Fruit fly (Drosophila melanogaster): ENCODE results near the gene CG17544.
A peak's percentile ranks its signal among the peaks of the same experiment; 100 is the strongest.

The CG17544 gene

DNA sequence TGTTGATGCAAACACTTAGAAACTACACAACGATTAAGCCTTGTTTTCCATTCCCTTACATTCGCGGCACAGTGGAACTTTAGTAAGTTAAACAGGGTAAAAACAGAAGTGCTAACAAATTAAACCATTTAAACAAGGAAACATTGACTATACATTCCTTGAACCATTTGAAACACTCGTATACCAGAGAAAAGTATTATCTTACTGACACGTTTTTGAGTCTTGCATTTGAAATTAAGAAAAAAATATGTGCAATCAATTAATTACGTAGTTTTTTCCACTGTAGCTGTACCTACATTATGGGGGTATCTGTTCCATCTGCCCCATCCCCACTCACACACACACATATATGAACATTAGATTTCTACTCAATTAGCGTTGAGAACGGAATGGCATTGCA lies 35.0 kb upstream of the CG17544 start (continued):
- no peak for TF ChIP-seq CG32767 (GFP tag; IDR thresholded peaks at IDR 0.05)
- TF ChIP-seq CG18599 (GFP tag; optimal IDR thresholded peaks at IDR 0.05) = peak; percentile 40
- TF ChIP-seq H15 (GFP tag; IDR thresholded peaks at IDR 0.05) = no peak
- TF ChIP-seq yki (optimal IDR thresholded peaks at IDR 0.05) = no peak
- TF ChIP-seq row (GFP tag; IDR thresholded peaks at IDR 0.05) = peak; percentile 75
- peak; percentile 32 for TF ChIP-seq PHDP (tag; optimal IDR thresholded peaks at IDR 0.05)
- TF ChIP-seq CG31388 (GFP tag; optimal IDR thresholded peaks at IDR 0.05) = no peak
- peak; percentile 23 for TF ChIP-seq CG3281 (GFP tag; optimal IDR thresholded peaks at IDR 0.05)
- TF ChIP-seq CHES-1-like (GFP tag; optimal IDR thresholded peaks at IDR 0.05) = no peak
- TF ChIP-seq Asciz (GFP tag; optimal IDR thresholded peaks at IDR 0.05) = no peak
- TF ChIP-seq CG2678 (tag; optimal IDR thresholded peaks at IDR 0.05) = peak; percentile 50
- no peak for TF ChIP-seq Dref (GFP tag; IDR thresholded peaks at IDR 0.05)
- TF ChIP-seq salm (tag; optimal IDR thresholded peaks at IDR 0.05) = no peak
- no peak for TF ChIP-seq hbn (GFP tag; IDR thresholded peaks at IDR 0.05; ENCODE audit: partially characterized antibody)
- TF ChIP-seq Hmx (GFP tag; optimal IDR thresholded peaks at IDR 0.05) = no peak
- no peak for TF ChIP-seq CG9932 (GFP tag; IDR thresholded peaks at IDR 0.05)
- TF ChIP-seq CG4707 (GFP tag; optimal IDR thresholded peaks at IDR 0.05) = peak; percentile 46
- TF ChIP-seq CG8924 (tag; optimal IDR thresholded peaks at IDR 0.05) = peak; percentile 7
- TF ChIP-seq D (optimal IDR thresholded peaks at IDR 0.05) = no peak
- peak; percentile 14 for TF ChIP-seq D (GFP tag; optimal IDR thresholded peaks at IDR 0.05)
- peak; percentile 14 for TF ChIP-seq Blimp-1 (GFP tag; optimal IDR thresholded peaks at IDR 0.05)
- TF ChIP-seq BEAF-32 (GFP tag; optimal IDR thresholded peaks at IDR 0.05) = no peak
- peak; percentile 32 for TF ChIP-seq CG2120 (GFP tag; optimal IDR thresholded peaks at IDR 0.05)
- no peak for TF ChIP-seq knrl (GFP tag; IDR thresholded peaks at IDR 0.05; ENCODE audit: partially characterized antibody)
- TF ChIP-seq CG17385 (GFP tag; optimal IDR thresholded peaks at IDR 0.05) = peak; percentile 10
- peak; percentile 34 for TF ChIP-seq CG10543 (GFP tag; optimal IDR thresholded peaks at IDR 0.05)
- peak; percentile 4 for TF ChIP-seq CG30403 (GFP tag; optimal IDR thresholded peaks at IDR 0.05)
- TF ChIP-seq dmrt99B (tag; optimal IDR thresholded peaks at IDR 0.05) = peak; percentile 18
- TF ChIP-seq caup (GFP tag; optimal IDR thresholded peaks at IDR 0.05; ENCODE audit: severe bottlenecking) = peak; percentile 11
- peak; percentile 33 for TF ChIP-seq CG6813 (GFP tag; optimal IDR thresholded peaks at IDR 0.05)
- peak; percentile 10 for TF ChIP-seq CG11504 (tag; optimal IDR thresholded peaks at IDR 0.05)
- TF ChIP-seq Sox100B (GFP tag; optimal IDR thresholded peaks at IDR 0.05) = peak; percentile 4
- TF ChIP-seq CG2712 (tag; optimal IDR thresholded peaks at IDR 0.05) = peak; percentile 39
- peak; percentile 11 for TF ChIP-seq sug (tag; optimal IDR thresholded peaks at IDR 0.05)
- peak; percentile 8 for TF ChIP-seq nmo (GFP tag; optimal IDR thresholded peaks at IDR 0.05)
- TF ChIP-seq bsh (GFP tag; optimal IDR thresholded peaks at IDR 0.05) = peak in 1 of 2 experiments; percentile 33
- no peak for TF ChIP-seq h (optimal IDR thresholded peaks at IDR 0.05)
- TF ChIP-seq Med (GFP tag) = peak; percentile 72
- TF ChIP-seq HLH3B (GFP tag; IDR thresholded peaks at IDR 0.05) = no peak
- no peak for TF ChIP-seq CG34376 (GFP tag; optimal IDR thresholded peaks at IDR 0.05)
- TF ChIP-seq CG12391 (tag; optimal IDR thresholded peaks at IDR 0.05) = peak; percentile 25
- TF ChIP-seq CG30431 (GFP tag; optimal IDR thresholded peaks at IDR 0.05) = no peak
- no peak for TF ChIP-seq Lim3 (GFP tag; IDR thresholded peaks at IDR 0.05)
- TF ChIP-seq ase (GFP tag; IDR thresholded peaks at IDR 0.05) = no peak
- TF ChIP-seq CG15073 (GFP tag; optimal IDR thresholded peaks at IDR 0.05) = no peak
- peak; percentile 25 for TF ChIP-seq nerfin-1 (tag; optimal IDR thresholded peaks at IDR 0.05)
- TF ChIP-seq CG31441 (GFP tag; IDR thresholded peaks at IDR 0.05) = 0 out of 2 replicates have a peak, but pooled peaks have one; percentile 14
